Worm (Caenorhabditis elegans) whole organism, L1 larva: Measurements from ENCODE around the gene K10D2.8.
A peak's percentile ranks its signal among the peaks of the same experiment; 100 is the strongest.

ENCODE experiments used
- C04F5.9 ChIP-seq: sonication (generic microtip); optimal IDR thresholded peaks from 2 replicates; lab custom pipeline; 2016; ENCODE audit warnings: missing genetic modification characterization, missing compliant biosample characterization
- C34B4.2 ChIP-seq: sonication (generic microtip); optimal IDR thresholded peaks from 2 replicates; lab custom pipeline; 2017; ENCODE audit warnings: mild to moderate bottlenecking, missing genetic modification characterization, missing compliant biosample characterization
- F16B12.6 ChIP-seq: fragments of 150-350 bp; optimal IDR thresholded peaks from 2 replicates; lab custom pipeline; 2014; ENCODE audit warnings: missing biosample characterization, missing genetic modification characterization
- Y116A8C.19 ChIP-seq: sonication (generic microtip); optimal IDR thresholded peaks from 2 replicates; lab custom pipeline; 2016; ENCODE audit warnings: missing compliant biosample characterization, missing genetic modification characterization, borderline replicate concordance
- alr-1 ChIP-seq: fragments of 200-800 bp; sonication (Bioruptor generic); optimal IDR thresholded peaks from 2 replicates; lab custom pipeline; 2018; ENCODE audit warnings: borderline replicate concordance, mild to moderate bottlenecking, missing genetic modification characterization, missing compliant biosample characterization
- blmp-1 ChIP-seq: fragments of 150-350 bp; optimal IDR thresholded peaks from 2 replicates; lab custom pipeline; 2014; ENCODE audit warnings: missing biosample characterization, missing genetic modification characterization
- ceh-88 ChIP-seq: fragments of 200-800 bp; sonication (Bioruptor generic); IDR thresholded peaks from 2 replicates; pipeline ENCODE4 v1.3.6; 2022; ENCODE audit warnings: missing genetic modification characterization, missing compliant biosample characterization
- ceh-90 ChIP-seq: sonication (generic microtip); optimal IDR thresholded peaks from 2 replicates; lab custom pipeline; 2016; ENCODE audit warnings: missing genetic modification characterization, missing compliant biosample characterization
- efl-1 ChIP-seq, 4 experiments: fragments of 150-350 bp; optimal IDR thresholded peaks in 3 of 4; peaks in 1 of 4; 1 replicate in 1 of 4; 2 replicates in 3 of 4; lab custom pipeline; 2014; ENCODE audit warnings: missing biosample characterization in 2 of 4, missing genetic modification characterization in 2 of 4, missing genetic modification reagents in 2 of 4
- elt-2 ChIP-seq: sonication (generic microtip); optimal IDR thresholded peaks from 2 replicates; lab custom pipeline; 2016; ENCODE audit warnings: missing genetic modification characterization, mild to moderate bottlenecking, inconsistent platforms, missing compliant biosample characterization, missing genetic modification reagents
- ets-5 ChIP-seq: fragments of 200-800 bp; sonication (Bioruptor generic); IDR thresholded peaks from 2 replicates; pipeline ENCODE4 v1.3.6; 2022; ENCODE audit warnings: missing genetic modification characterization, missing compliant biosample characterization
- fos-1 ChIP-seq: fragments of 150-350 bp; optimal IDR thresholded peaks from 2 replicates; lab custom pipeline; 2014; ENCODE audit warnings: missing biosample characterization, missing genetic modification characterization
- grh-1 ChIP-seq: fragments of 200-800 bp; sonication (Bioruptor generic); IDR thresholded peaks from 2 replicates; pipeline ENCODE4 v1.3.6; 2022; ENCODE audit warnings: missing genetic modification reagents, missing genetic modification characterization, missing compliant biosample characterization
- hlh-17 ChIP-seq: fragments of 200-800 bp; sonication (Bioruptor generic); optimal IDR thresholded peaks from 2 replicates; lab custom pipeline; 2018; ENCODE audit warnings: missing genetic modification characterization, mild to moderate bottlenecking, missing compliant biosample characterization, moderate library complexity, borderline replicate concordance
- irx-1 ChIP-seq: sonication (generic microtip); optimal IDR thresholded peaks from 2 replicates; lab custom pipeline; 2016; ENCODE audit warnings: missing genetic modification characterization, missing compliant biosample characterization
- jun-1 ChIP-seq: fragments of 150-350 bp; optimal IDR thresholded peaks from 2 replicates; lab custom pipeline; 2014; ENCODE audit warnings: missing biosample characterization, missing genetic modification reagents, missing genetic modification characterization
- lin-13 ChIP-seq: fragments of 150-350 bp; optimal IDR thresholded peaks from 2 replicates; lab custom pipeline; 2014; ENCODE audit warnings: missing biosample characterization, missing genetic modification reagents, missing genetic modification characterization
- lin-14 ChIP-seq: fragments of 200-800 bp; sonication (Bioruptor generic); optimal IDR thresholded peaks from 2 replicates; lab custom pipeline; 2018; ENCODE audit warnings: mild to moderate bottlenecking, missing genetic modification characterization, moderate library complexity, missing compliant biosample characterization
- lin-35 ChIP-seq, 2 experiments: fragments of 150-350 bp; optimal IDR thresholded peaks; 2 replicates each; lab custom pipeline; 2014; ENCODE audit warnings: missing biosample characterization in 2 of 2, missing genetic modification characterization in 2 of 2, missing genetic modification reagents in 2 of 2
- lin-39 ChIP-seq: fragments of 150-350 bp; optimal IDR thresholded peaks from 2 replicates; lab custom pipeline; 2014; ENCODE audit warnings: missing biosample characterization, missing genetic modification reagents, missing genetic modification characterization
- lsy-2 ChIP-seq, 2 experiments: fragments of 150-350 bp; optimal IDR thresholded peaks; 2 replicates each; lab custom pipeline; 2014; ENCODE audit warnings: missing biosample characterization in 2 of 2, missing genetic modification characterization in 2 of 2
- mab-9 ChIP-seq: fragments of 200-800 bp; sonication (Bioruptor generic); IDR thresholded peaks from 2 replicates; pipeline ENCODE4 v1.3.6; 2022; ENCODE audit warnings: missing genetic modification reagents, missing genetic modification characterization, missing compliant biosample characterization
- mdl-1 ChIP-seq, 2 experiments: fragments of 150-350 bp; optimal IDR thresholded peaks; 2 replicates each; lab custom pipeline; 2014 to 2017; ENCODE audit warnings: missing biosample characterization in 2 of 2, missing genetic modification characterization in 2 of 2, inconsistent platforms in 1 of 2
- mef-2 ChIP-seq: fragments of 150-350 bp; optimal IDR thresholded peaks from 2 replicates; lab custom pipeline; 2014; ENCODE audit warnings: missing biosample characterization, missing genetic modification characterization
- nhr-20 ChIP-seq: sonication (generic microtip); optimal IDR thresholded peaks from 2 replicates; lab custom pipeline; 2016; ENCODE audit warnings: mild to moderate bottlenecking, missing genetic modification characterization, missing compliant biosample characterization
- nhr-28 ChIP-seq: fragments of 150-350 bp; optimal IDR thresholded peaks from 2 replicates; lab custom pipeline; 2014; ENCODE audit warnings: missing biosample characterization, missing genetic modification characterization
- nhr-71 ChIP-seq: sonication (generic microtip); optimal IDR thresholded peaks from 2 replicates; lab custom pipeline; 2016; ENCODE audit warnings: mild to moderate bottlenecking, missing genetic modification characterization, moderate library complexity, missing compliant biosample characterization
- nhr-84 ChIP-seq: sonication (generic microtip); optimal IDR thresholded peaks from 2 replicates; lab custom pipeline; 2017; ENCODE audit warnings: missing biosample characterization, missing genetic modification characterization
- pag-3 ChIP-seq: sonication (generic microtip); optimal IDR thresholded peaks from 2 replicates; lab custom pipeline; 2017; ENCODE audit warnings: missing genetic modification characterization, mild to moderate bottlenecking, missing compliant biosample characterization, antibody characterized with exemption, borderline replicate concordance; ENCODE audit not compliant: insufficient read depth
- pax-3 ChIP-seq: fragments of 200-800 bp; sonication (Bioruptor generic); optimal IDR thresholded peaks from 2 replicates; lab custom pipeline; 2018; ENCODE audit warnings: mild to moderate bottlenecking, missing genetic modification characterization, moderate library complexity, missing compliant biosample characterization
- rnt-1 ChIP-seq: sonication (generic microtip); optimal IDR thresholded peaks from 2 replicates; lab custom pipeline; 2016; ENCODE audit warnings: mild to moderate bottlenecking, missing genetic modification characterization, moderate library complexity, missing compliant biosample characterization
- snpc-4 ChIP-seq: fragments of 150-350 bp; optimal IDR thresholded peaks from 2 replicates; lab custom pipeline; 2014; ENCODE audit warnings: missing biosample characterization, missing genetic modification characterization
- snu-23 ChIP-seq: sonication (generic microtip); optimal IDR thresholded peaks from 2 replicates; lab custom pipeline; 2016; ENCODE audit warnings: missing genetic modification characterization, missing compliant biosample characterization
- tbx-2 ChIP-seq: sonication (generic microtip); optimal IDR thresholded peaks from 2 replicates; lab custom pipeline; 2016; ENCODE audit warnings: missing genetic modification characterization, missing compliant biosample characterization
- unc-130 ChIP-seq: fragments of 150-350 bp; optimal IDR thresholded peaks from 2 replicates; lab custom pipeline; 2017; ENCODE audit warnings: missing biosample characterization, missing genetic modification characterization, inconsistent platforms
- unc-30 ChIP-seq: sonication (generic microtip); optimal IDR thresholded peaks from 2 replicates; lab custom pipeline; 2017; ENCODE audit warnings: missing biosample characterization, missing genetic modification characterization
- unc-98 ChIP-seq: fragments of 200-800 bp; sonication (Bioruptor generic); IDR thresholded peaks from 2 replicates; pipeline ENCODE4 v1.3.6; 2022; ENCODE audit warnings: missing genetic modification characterization, missing compliant biosample characterization
- vab-15 ChIP-seq: sonication (generic microtip); optimal IDR thresholded peaks from 2 replicates; lab custom pipeline; 2017; ENCODE audit warnings: missing genotype, mild to moderate bottlenecking, missing genetic modification characterization, missing compliant biosample characterization
- zag-1 ChIP-seq: fragments of 150-350 bp; optimal IDR thresholded peaks from 2 replicates; lab custom pipeline; 2014; ENCODE audit warnings: missing biosample characterization, missing genetic modification characterization
- ztf-4 ChIP-seq: fragments of 150-350 bp; optimal IDR thresholded peaks from 2 replicates; lab custom pipeline; 2014; ENCODE audit warnings: missing biosample characterization, missing genetic modification characterization

K10D2.8 gene

DNA sequence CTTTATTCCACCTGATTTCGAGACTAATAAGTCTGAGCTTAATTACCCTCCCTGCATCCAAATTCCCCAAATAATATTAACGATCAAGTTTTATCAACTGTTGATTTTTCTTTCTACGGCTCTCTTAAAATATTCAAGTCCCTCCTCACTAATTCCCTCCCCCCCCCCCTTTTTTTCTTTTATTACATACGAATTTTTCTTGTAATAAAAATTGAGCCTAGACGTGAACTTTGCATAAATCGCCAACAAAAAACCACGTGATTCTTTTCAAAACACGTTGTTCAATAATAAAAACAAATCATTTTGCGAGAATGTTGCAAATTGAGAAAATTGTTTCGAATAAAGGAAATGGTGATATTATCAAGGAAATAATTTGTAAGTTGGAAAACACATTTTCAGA is at the start of gene K10D2.8:
TSS of gene K10D2.8 (plus strand) at position 301 of the 400 bp plus-strand sequence.
- no peak for TF ChIP-seq irx-1
- no peak for TF ChIP-seq alr-1
- TF ChIP-seq lin-39 (tag; lab: Kevin White, UChicago) = no peak
- no peak for TF ChIP-seq C04F5.9
- TF ChIP-seq pax-3 (tag; lab: Kevin White, UChicago) = no peak
- TF ChIP-seq fos-1 (tag; lab: Kevin White, UChicago) = no peak
- no peak for TF ChIP-seq unc-30 (tag; lab: Kevin White, UChicago)
- no peak for TF ChIP-seq Y116A8C.19
- no peak for TF ChIP-seq lin-35 (GFP tag; optimal IDR thresholded peaks at IDR 0.05; lab: Kevin White, UChicago)
- TF ChIP-seq unc-98 (GFP tag; lab: Robert Waterston, UW) = no peak
- TF ChIP-seq F16B12.6 (tag; lab: Kevin White, UChicago) = no peak
- no peak for TF ChIP-seq ceh-90
- TF ChIP-seq snpc-4 (tag; lab: Kevin White, UChicago) = no peak
- TF ChIP-seq hlh-17 (GFP tag; lab: Kevin White, UChicago) = no peak
- TF ChIP-seq lin-13 (GFP tag; lab: Kevin White, UChicago) = no peak
- no peak for TF ChIP-seq ceh-88 (GFP tag; lab: Robert Waterston, UW)

DNA sequence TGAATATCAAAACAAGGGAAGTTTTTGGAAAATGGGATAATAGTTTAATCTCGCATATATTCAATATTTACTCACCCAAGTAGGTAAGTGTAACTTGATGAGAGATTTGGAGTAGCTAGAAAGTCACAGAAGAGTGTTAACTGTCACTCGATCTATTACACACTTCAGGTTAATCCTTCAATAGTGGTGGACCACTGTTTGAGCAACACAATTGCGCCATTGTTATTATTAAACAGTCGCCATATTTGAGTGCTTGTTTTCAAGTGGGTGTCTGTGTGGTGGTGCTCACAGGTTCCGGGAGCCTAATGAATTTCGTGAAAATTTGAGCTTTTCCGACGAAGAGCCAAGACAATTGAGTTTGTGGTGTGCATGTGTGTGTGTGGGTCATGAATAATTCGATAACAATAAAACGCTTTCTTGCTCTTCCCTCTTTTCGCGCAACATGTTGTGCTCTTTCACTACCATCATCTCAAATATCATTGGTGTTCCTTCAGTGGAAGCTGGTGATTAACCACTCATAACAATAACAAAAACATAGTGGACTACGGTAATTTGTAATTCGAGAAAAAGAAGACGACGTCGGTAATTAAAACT is 49.5 kb upstream of the K10D2.8 start:
- TF ChIP-seq grh-1 (GFP tag; lab: Robert Waterston, UW) = no peak
- no peak for TF ChIP-seq efl-1 (optimal IDR thresholded peaks at IDR 0.05; lab: Kevin White, UChicago)
- peak in 1 of 2 experiments; percentile 8 for TF ChIP-seq efl-1 (GFP tag; optimal IDR thresholded peaks at IDR 0.05 in 1 of 2; lab: Kevin White, UChicago)

DNA sequence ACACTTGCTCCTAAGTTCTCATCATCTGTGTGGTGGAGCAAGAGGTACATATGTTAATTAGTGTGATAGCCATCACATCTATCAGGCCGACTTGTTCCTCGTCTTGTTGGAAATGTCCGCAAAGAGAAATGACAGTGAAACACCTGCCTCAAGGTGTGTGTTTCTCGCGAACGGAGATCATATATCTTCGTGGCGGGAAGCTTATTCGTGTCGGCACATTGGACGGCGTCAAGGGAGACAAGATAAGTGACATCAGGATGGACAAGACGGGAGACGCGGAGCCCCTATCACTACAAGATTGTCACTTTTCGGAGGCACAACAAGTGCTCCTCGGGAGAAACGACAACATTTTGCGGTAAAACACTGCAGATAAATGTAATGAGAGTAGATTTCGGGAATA is 48.8 kb upstream of the K10D2.8 start:
- TF ChIP-seq tbx-2 (tag; lab: Kevin White, UChicago) (peak; percentile 15), nhr-84 (tag; lab: Kevin White, UChicago) (no peak)

DNA sequence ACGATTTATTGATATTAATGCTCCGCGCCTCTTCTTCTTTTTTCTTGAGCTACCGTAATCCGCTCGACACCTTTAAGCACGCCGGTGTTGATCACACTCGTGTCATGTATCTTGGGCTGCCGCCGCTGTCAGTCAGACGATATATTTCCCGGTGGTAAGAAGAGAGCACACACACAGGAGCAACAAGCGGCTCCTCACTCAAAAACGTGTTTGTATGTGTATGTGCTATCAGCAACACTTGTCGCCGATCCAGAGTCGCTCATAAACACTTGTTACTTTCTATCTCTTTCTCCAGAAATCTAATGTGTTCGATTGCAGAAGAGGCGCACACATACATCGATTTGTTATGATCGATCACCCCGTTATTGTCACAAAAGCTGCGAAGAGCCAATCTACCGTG is 48.0 kb upstream of the K10D2.8 start:
- TF ChIP-seq snu-23 (peak; percentile 5), lin-14 (GFP tag; lab: Kevin White, UChicago) (peak; percentile 65), C34B4.2 (tag; lab: Kevin White, UChicago) (no peak), rnt-1 (tag; lab: Kevin White, UChicago) (peak; percentile 41), blmp-1 (tag; lab: Kevin White, UChicago) (no peak), elt-2 (peak; percentile 29), nhr-84 (tag; lab: Kevin White, UChicago) (no peak), mdl-1 (tag; optimal IDR thresholded peaks at IDR 0.05; lab: Kevin White, UChicago) (peak in 1 of 2 experiments; percentile 1), nhr-71 (tag; lab: Kevin White, UChicago) (peak; percentile 27), fos-1 (tag; lab: Kevin White, UChicago) (no peak), mef-2 (tag; lab: Kevin White, UChicago) (no peak), vab-15 (tag; lab: Kevin White, UChicago) (no peak), ets-5 (GFP tag; lab: Robert Waterston, UW) (no peak), pag-3 (tag; lab: Kevin White, UChicago) (no peak), nhr-28 (tag; lab: Kevin White, UChicago) (no peak), pax-3 (tag; lab: Kevin White, UChicago) (no peak), jun-1 (no peak), mab-9 (GFP tag; lab: Robert Waterston, UW) (no peak), unc-130 (tag; lab: Kevin White, UChicago) (no peak), zag-1 (no peak), ztf-4 (no peak), lin-35 (GFP tag; optimal IDR thresholded peaks at IDR 0.05; lab: Kevin White, UChicago) (no peak), tbx-2 (tag; lab: Kevin White, UChicago) (peak; percentile 96), ceh-90 (no peak), efl-1 (optimal IDR thresholded peaks at IDR 0.05; lab: Kevin White, UChicago) (no peak), efl-1 (GFP tag; optimal IDR thresholded peaks at IDR 0.05 in 1 of 2; lab: Kevin White, UChicago) (peak in 1 of 2 experiments; percentile 74), lsy-2 (tag; optimal IDR thresholded peaks at IDR 0.05; lab: Kevin White, UChicago) (peak; percentile 40 to 73), nhr-20 (tag; lab: Kevin White, UChicago) (no peak), snpc-4 (tag; lab: Kevin White, UChicago) (no peak)
